Fruit fly (Drosophila melanogaster) whole organism, adult: ENCODE measurements around the gene CG44037.

Source experiments
- CG12768 ChIP-seq: fragments of 200-800 bp; sonication (Bioruptor generic); optimal IDR thresholded peaks from 2 replicates; lab custom pipeline; 2017; ENCODE audit warnings: missing biosample characterization, missing genetic modification characterization, mild to moderate bottlenecking, moderate library complexity, missing genetic modification reagents
- CG33017 ChIP-seq: fragments of 200-800 bp; sonication (Bioruptor generic); optimal IDR thresholded peaks from 2 replicates; lab custom pipeline; 2018; ENCODE audit warnings: missing biosample characterization, mild to moderate bottlenecking, missing genetic modification characterization, moderate library complexity
- CG5204 ChIP-seq: fragments of 200-800 bp; sonication (Bioruptor generic); optimal IDR thresholded peaks from 2 replicates; lab custom pipeline; 2016; ENCODE audit warnings: missing biosample characterization, missing genetic modification characterization
- CG7101 ChIP-seq: fragments of 200-800 bp; sonication (Bioruptor generic); optimal IDR thresholded peaks from 2 replicates; lab custom pipeline; 2018; ENCODE audit warnings: missing biosample characterization, mild to moderate bottlenecking, missing genetic modification characterization, moderate library complexity
- Crg-1 ChIP-seq: fragments of 200-800 bp; sonication (Bioruptor generic); optimal IDR thresholded peaks from 2 replicates; lab custom pipeline; 2016; ENCODE audit warnings: missing biosample characterization, missing genetic modification characterization
- Hr96 ChIP-seq: fragments of 200-800 bp; sonication (Bioruptor generic); optimal IDR thresholded peaks from 2 replicates; lab custom pipeline; 2016; ENCODE audit warnings: missing biosample characterization, missing genetic modification characterization
- cic ChIP-seq: fragments of 200-800 bp; sonication (Bioruptor generic); optimal IDR thresholded peaks from 2 replicates; lab custom pipeline; 2017; ENCODE audit warnings: missing biosample characterization, mild to moderate bottlenecking, missing genetic modification characterization, moderate library complexity
- cnc ChIP-seq, 2 experiments: fragments of >200 bp; optimal IDR thresholded peaks; 2 replicates each; lab custom pipeline; 2017
- kay ChIP-seq: fragments of 200-800 bp; sonication (Bioruptor generic); peaks from one replicate; lab custom pipeline; 2016; ENCODE audit warnings: missing biosample characterization, missing genetic modification characterization, borderline replicate concordance
- pad ChIP-seq: fragments of 200-800 bp; sonication (Bioruptor generic); optimal IDR thresholded peaks from 3 replicates; lab custom pipeline; 2017; ENCODE audit warnings: missing biosample characterization, missing genetic modification characterization, mild to moderate bottlenecking, moderate library complexity, missing genetic modification reagents

- TF ChIP-seq CG5204 (GFP tag; lab: Kevin White, UChicago) (no peak), CG7101 (tag; lab: Kevin White, UChicago) (no peak), Hr96 (GFP tag; lab: Kevin White, UChicago) (no peak), cic (GFP tag; lab: Kevin White, UChicago) (no peak), cnc (optimal IDR thresholded peaks at IDR 0.05; lab: Kevin White, UChicago) (no peak), kay (no peak), Crg-1 (GFP tag; lab: Kevin White, UChicago) (no peak), CG33017 (tag; lab: Kevin White, UChicago) (no peak), CG12768 (GFP tag; lab: Kevin White, UChicago) (no peak), pad (GFP tag; lab: Kevin White, UChicago) (no peak)
Observed at dm6 chr3R:12259013-12259412, 476 bp downstream of the CG44037 start.
